Worm (Caenorhabditis elegans): Measurements from ENCODE around the gene tmc-1.

DNA sequence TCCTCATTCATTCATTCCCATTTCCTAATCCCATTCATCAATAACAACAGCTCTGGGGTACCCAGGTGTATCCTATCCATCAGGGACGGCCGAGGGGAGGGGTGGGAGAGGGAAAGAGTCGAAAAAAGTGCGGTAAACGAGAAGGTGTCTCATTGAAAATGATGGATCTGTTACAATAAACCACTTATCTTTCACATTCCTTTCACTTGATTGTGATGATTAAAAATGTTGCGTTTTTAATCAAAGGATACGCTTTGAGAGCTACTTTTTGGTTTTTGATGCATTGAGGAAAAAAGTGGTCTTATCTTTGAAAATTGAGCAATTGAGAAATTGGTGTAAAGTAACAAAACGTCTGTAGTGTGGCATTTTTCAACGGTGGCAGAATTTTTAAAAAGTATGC lies 21.3 kb downstream of the tmc-1 start:
- TF ChIP-seq nhr-120 (GFP tag; IDR thresholded peaks at IDR 0.05) (no peak), nhr-27 (tag; optimal IDR thresholded peaks at IDR 0.05) (no peak), nfya-2 (GFP tag; IDR thresholded peaks at IDR 0.05) (no peak), lin-35 (GFP tag; optimal IDR thresholded peaks at IDR 0.05) (no peak), B0336.3 (GFP tag; IDR thresholded peaks at IDR 0.05) (no peak), Y67H2A.10 (GFP tag; conservative IDR thresholded peaks at IDR 0.05) (no peak), dox-1 (GFP tag; IDR thresholded peaks at IDR 0.05) (no peak), mcd-1 (GFP tag; IDR thresholded peaks at IDR 0.05) (no peak), ceh-91 (GFP tag; IDR thresholded peaks at IDR 0.05) (no peak), lsy-27 (tag; optimal IDR thresholded peaks at IDR 0.05; ENCODE audit: borderline replicate concordance, insufficient read depth) (no peak)

Data from whole organism, young adult.